Fruit fly (Drosophila melanogaster) S2 (cell line): ENCODE data around the gene Trm1.

Source experiments
- CG8478 ChIP-seq: fragments of >200 bp; optimal IDR thresholded peaks from 2 replicates; lab custom pipeline; 2018
- CTCF ChIP-seq, 2 experiments: fragments of >200 bp; optimal IDR thresholded peaks; 2 replicates each; lab custom pipeline; 2018

- TF ChIP-seq CTCF (optimal IDR thresholded peaks at IDR 0.05; lab: Kevin White, UChicago) (peak; percentile 84 to 94), CG8478 (lab: Kevin White, UChicago) (no peak)
Observed at dm6 chr2L:12424555-12424954, 3.3 kb upstream of the Trm1 start, which contains the start of gene Fam92.
